Fruit fly (Drosophila melanogaster): ENCODE measurements around the gene RhoL.
A peak's percentile ranks its signal among the peaks of the same experiment; 100 is the strongest.

Gene RhoL

DNA sequence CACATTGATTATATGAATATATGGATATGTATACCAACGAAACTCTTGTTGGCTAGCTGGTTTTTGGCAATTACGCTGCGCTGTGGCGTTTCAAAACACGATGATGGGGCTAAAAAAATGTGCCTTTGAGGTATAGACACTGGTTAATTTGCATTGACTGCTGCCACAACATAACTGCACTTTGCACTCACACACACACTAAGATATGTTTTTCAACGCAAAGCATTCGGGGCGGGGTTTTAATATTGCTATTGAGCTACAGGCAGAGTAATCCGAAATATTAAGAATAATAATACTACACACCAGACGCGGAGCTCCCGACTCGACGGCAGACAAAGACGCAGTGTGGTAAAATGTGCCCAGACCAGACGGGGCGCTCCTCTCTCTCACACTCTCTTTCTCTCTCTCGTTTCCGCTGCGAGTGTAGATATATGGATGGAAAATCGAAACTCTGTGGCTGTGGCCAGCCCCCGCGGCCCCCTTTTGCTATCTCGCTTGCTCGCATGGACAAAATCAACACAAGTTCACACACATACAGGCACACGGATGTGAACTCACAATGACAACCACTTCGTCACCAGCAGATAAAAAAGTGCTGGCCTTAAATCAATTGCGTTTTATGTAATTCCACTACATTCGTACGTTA lies 48.8 kb upstream of the RhoL start (continued):
- TF ChIP-seq en (GFP tag; optimal IDR thresholded peaks at IDR 0.05) (peak; percentile 27), Hr39 (optimal IDR thresholded peaks at IDR 0.05) (no peak), lola (GFP tag; optimal IDR thresholded peaks at IDR 0.05) (no peak), fu2 (GFP tag; optimal IDR thresholded peaks at IDR 0.05) (peak; percentile 17), CG31365 (tag; optimal IDR thresholded peaks at IDR 0.05) (peak; percentile 63), pan (optimal IDR thresholded peaks at IDR 0.05) (no peak), pan (GFP tag; optimal IDR thresholded peaks at IDR 0.05 in 1 of 2, IDR thresholded peaks at IDR 0.05 in 1 of 2) (no peak), CG12391 (tag; optimal IDR thresholded peaks at IDR 0.05) (no peak), ewg (GFP tag; optimal IDR thresholded peaks at IDR 0.05) (peak; percentile 11), sens-2 (GFP tag; IDR thresholded peaks at IDR 0.05) (no peak), usp (GFP tag; optimal IDR thresholded peaks at IDR 0.05) (no peak), YL-1 (GFP tag; optimal IDR thresholded peaks at IDR 0.05) (peak; percentile 60), CG10267 (tag; optimal IDR thresholded peaks at IDR 0.05) (no peak), CG18011 (GFP tag; optimal IDR thresholded peaks at IDR 0.05) (peak; percentile 25), phol (tag; optimal IDR thresholded peaks at IDR 0.05) (no peak), yki (optimal IDR thresholded peaks at IDR 0.05) (peak; percentile 50), CG12299 (tag; optimal IDR thresholded peaks at IDR 0.05) (no peak), CTCF (GFP tag; optimal IDR thresholded peaks at IDR 0.05) (peak; percentile 13), CG4730 (GFP tag; IDR thresholded peaks at IDR 0.05) (no peak), CG8478 (optimal IDR thresholded peaks at IDR 0.05) (peak; percentile 43), CG9437 (GFP tag; optimal IDR thresholded peaks at IDR 0.05) (peak; percentile 23), Stat92E (GFP tag; optimal IDR thresholded peaks at IDR 0.05) (no peak), CG6654 (GFP tag; optimal IDR thresholded peaks at IDR 0.05) (peak; percentile 5), CG9609 (GFP tag; optimal IDR thresholded peaks at IDR 0.05) (no peak), CG7963 (GFP tag; IDR thresholded peaks at IDR 0.05; ENCODE audit: partially characterized antibody) (no peak), C15 (GFP tag; IDR thresholded peaks at IDR 0.05) (no peak), CG8359 (GFP tag; optimal IDR thresholded peaks at IDR 0.05; ENCODE audit: borderline replicate concordance) (no peak), CG17359 (tag; optimal IDR thresholded peaks at IDR 0.05) (peak; percentile 41), B-H1 (GFP tag; IDR thresholded peaks at IDR 0.05) (no peak), seq (GFP tag; IDR thresholded peaks at IDR 0.05) (no peak), CG17361 (GFP tag; IDR thresholded peaks at IDR 0.05) (no peak), run (tag; optimal IDR thresholded peaks at IDR 0.05) (peak; percentile 49), fru (optimal IDR thresholded peaks at IDR 0.05) (no peak), da (GFP tag; optimal IDR thresholded peaks at IDR 0.05) (no peak), CG10654 (GFP tag; optimal IDR thresholded peaks at IDR 0.05) (no peak), nom (GFP tag; optimal IDR thresholded peaks at IDR 0.05) (peak; percentile 90), CG10274 (GFP tag; optimal IDR thresholded peaks at IDR 0.05) (no peak), MBD-R2 (GFP tag; IDR thresholded peaks at IDR 0.05) (no peak), Trl (optimal IDR thresholded peaks at IDR 0.05) (peak; percentile 93 to 95), Trl (GFP tag; optimal IDR thresholded peaks at IDR 0.05) (peak; percentile 65), ab (GFP tag; optimal IDR thresholded peaks at IDR 0.05) (no peak), Bgb (GFP tag; IDR thresholded peaks at IDR 0.05; ENCODE audit: partially characterized antibody) (no peak), CG1603 (tag; optimal IDR thresholded peaks at IDR 0.05) (peak; percentile 48), CG7372 (GFP tag; IDR thresholded peaks at IDR 0.05) (no peak), NC2β (GFP tag; optimal IDR thresholded peaks at IDR 0.05) (peak; percentile 44), CG17912 (GFP tag; optimal IDR thresholded peaks at IDR 0.05) (peak; percentile 87), Aef1 (GFP tag; IDR thresholded peaks at IDR 0.05) (no peak), CG10209 (GFP tag; optimal IDR thresholded peaks at IDR 0.05) (no peak), CG10462 (GFP tag; optimal IDR thresholded peaks at IDR 0.05) (no peak), CG7928 (GFP tag; optimal IDR thresholded peaks at IDR 0.05) (peak; percentile 60), jumu (GFP tag; optimal IDR thresholded peaks at IDR 0.05) (no peak), Abd-B (GFP tag; optimal IDR thresholded peaks at IDR 0.05) (no peak), CG4282 (GFP tag; optimal IDR thresholded peaks at IDR 0.05) (peak; percentile 18)
